Fruit fly (Drosophila melanogaster): Measurements from ENCODE around the gene CG8173.
A peak's percentile ranks its signal among the peaks of the same experiment; 100 is the strongest.

CG8173 gene

DNA sequence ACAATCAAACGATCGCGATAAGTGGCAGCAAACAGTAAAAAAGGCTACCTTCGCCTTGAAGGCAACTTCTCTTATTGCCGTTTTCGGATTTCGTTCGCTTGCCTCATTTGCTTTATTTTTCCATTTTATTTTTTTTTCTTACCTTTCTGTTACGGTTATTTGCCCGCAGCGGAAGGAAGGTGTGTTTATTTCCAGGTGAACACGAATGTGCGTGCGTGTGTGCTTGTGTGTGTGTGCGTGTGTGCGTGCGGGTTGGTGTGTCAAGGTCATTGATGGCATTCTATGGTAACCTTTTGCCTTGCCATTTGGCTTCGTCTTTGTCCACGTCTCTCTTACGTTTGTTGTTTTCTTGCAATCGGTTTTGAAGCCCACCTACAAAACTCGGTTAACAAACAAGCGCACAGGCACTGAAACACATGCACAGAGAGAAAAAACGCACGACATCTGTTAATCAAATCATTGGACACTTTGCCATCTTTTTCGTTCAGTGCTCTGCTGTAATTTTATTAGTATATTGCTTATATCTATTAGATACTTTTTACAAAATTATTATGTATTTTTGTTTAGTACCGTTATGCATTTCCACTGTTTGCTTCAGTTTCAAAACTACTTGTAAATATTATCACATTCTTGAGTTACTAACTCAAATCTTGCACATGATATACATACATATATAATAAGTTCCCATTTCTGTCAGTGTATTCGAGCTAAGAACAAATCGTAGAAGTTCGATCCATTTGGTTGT lies 3.7 kb upstream of the CG8173 start:
- no peak for TF ChIP-seq noc (tag; optimal IDR thresholded peaks at IDR 0.05)

DNA sequence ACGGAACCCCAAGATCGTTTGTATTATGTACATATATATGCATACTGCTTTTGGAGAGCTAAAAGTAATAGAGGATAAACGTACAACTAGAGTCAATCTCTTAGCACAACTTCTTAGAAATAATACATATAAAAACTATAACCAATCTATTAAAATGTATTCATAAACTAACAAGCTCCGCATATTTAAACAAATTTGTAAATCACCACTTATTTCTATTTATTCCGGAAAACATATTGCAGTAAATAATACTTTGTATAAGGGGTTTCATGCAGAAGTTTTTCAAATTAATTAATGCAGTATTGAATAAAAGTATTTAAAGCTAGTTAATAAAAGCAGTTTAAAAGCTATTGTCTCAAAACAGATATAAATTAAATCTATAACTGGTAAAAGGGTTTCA lies 3.0 kb upstream of the CG8173 start:
- TF ChIP-seq noc (tag; optimal IDR thresholded peaks at IDR 0.05) = no peak

dm6 chrX:17711916-17712315 lies 2.5 kb upstream of the CG8173 start:
- TF ChIP-seq noc (tag; optimal IDR thresholded peaks at IDR 0.05) = no peak

DNA sequence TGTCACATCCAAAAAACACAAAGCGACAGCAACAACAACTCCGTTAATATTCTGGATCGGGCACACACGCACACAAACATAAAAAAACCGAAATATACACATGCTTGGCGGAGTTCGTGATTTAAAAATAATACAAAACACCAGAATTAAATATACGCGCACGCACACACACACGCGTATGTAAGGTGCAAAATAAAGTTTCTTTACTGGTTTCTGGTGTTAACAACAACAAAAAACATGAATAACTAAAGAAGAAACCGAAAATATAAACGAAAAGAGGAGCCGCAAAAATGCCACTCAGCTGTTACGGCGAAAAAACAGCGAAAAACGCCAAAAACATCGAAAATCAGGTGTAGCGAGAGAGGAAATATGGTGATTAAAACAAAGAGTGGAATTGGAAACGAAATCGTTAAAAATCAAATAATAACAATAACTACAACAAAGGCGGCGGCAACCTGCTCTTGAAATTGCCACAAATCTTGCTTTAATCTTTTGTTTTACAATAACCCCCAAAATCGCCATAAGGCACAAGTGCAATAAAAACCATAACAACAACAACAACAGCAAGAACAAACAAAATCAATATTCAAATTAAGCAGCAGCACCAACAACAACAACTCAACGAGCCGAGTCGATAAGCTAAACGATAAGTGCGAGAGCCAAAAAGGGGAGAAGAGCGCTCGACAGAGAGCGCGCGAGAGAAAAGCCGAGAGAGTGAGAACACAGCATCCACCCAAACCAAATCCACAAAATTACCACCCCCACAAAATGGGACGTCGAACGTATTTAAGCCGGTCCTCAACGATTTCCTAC lies 1.0 kb upstream of the CG8173 start:
- TF ChIP-seq noc (tag; optimal IDR thresholded peaks at IDR 0.05) = no peak

DNA sequence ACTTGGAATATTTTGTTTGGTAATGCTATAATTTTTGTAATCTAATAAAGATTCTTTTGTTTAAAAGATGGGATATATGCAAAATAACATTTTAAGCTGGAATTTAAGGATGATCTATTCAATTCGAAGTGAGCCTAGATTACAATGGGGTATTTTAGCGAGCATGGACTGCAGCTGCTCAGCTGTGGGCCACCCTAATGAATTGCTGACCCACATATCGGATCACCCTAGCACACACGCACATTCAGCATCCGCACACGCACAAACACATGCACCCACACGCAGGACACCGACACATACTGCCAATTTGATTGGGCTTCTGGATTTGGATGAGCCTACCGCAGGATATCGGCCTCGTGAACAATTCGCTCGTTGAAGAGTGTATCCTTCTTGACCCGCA lies 610 bp downstream of the CG8173 start:
- no peak for TF ChIP-seq noc (tag; optimal IDR thresholded peaks at IDR 0.05)

DNA sequence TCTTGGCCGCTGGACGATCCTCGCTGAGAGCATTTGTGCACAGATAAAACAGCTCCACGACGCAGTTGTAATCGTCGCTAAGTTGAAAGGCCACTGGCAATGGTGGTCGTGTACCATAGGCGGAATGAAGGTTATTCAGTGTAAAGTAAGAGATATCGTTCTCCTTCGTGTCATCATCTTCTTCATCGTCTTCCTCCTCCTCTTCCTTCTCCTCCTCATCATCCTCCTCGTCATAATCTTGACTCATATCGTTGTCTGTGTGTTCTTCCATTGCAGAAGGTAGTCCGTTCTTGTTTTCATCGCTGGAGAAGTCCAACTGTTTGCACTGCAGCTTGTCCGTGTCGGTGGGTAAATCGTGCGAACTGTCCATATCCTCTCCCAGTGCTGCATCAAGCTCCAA lies 1.8 kb downstream of the CG8173 start:
- TF ChIP-seq noc (tag; optimal IDR thresholded peaks at IDR 0.05) = no peak

DNA sequence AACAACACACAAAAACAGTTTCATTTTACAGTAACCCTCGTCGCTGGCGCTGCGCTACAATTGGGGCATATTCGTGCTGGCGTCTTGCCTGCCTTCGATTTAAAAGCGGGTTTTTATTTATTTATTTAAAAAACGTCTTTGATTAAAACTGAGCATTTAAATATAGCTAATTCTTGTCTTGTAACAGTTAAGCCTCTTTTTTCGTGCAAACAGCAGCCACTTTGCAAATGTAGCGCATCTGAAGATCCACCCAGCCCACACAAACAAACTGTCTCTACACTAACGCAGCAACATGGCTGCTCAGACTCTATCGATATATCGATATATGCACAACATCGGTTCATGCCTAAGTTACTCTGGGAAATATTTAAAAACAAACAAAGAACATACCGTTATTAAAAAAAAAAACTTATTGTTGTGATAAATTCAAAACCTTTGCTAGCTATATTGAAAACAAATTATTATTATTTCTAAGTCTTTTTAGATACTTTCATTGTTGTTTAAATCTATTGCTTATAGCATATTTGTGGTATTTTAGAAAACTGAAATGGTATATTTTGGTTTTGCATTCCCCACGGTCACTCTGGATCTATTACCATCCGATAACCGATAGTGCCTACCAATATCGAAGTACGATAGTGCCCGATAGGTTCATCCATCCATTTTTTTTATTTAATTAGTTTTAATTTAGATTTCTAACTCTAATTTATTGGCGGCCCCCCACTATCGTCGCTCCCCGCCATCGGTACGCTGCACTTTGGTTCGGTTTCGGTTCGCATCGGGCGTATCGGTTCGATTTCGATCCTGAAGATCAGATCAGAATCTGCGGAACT lies 6.5 kb downstream of the CG8173 start, which contains the start of the genes CG8188 and par-6:
Gene CG8188 (minus strand): TSS at position 287 of the 833 bp plus-strand sequence.
Gene par-6 (plus strand): TSS at position 615 of the 833 bp plus-strand sequence.
- TF ChIP-seq noc (tag; optimal IDR thresholded peaks at IDR 0.05) = peak; percentile 82

DNA sequence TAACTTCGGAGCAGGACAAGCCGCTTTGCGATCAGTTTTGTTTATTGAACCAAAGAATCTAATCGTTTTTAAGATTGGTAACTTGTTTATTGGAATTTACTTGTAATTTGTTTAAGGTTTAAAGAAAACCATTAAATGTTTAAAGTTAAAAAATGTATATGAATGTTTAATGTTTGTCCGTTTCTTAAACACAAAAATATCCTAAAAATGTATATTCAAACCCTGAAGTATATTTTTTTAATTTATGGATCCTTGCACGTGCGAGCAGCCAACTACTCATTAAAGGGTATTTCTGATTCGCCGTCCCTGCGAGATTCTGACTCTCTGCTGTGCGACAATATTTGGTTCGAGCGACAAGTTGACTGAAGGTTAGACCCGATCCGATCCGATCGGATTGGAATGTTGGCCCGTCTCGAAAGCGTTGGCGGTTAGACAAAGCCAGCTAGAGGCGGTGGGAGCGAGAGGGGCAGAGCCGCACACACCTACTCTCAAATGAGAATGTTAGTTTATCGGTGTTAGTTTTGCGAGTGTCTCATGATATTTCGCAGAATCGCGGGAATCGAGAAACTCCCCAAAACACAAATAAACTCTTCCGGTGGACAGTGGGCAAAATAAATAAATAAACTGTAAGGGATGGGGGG lies 10.5 kb downstream of the CG8173 start:
- TF ChIP-seq noc (tag; optimal IDR thresholded peaks at IDR 0.05) = peak; percentile 91

DNA sequence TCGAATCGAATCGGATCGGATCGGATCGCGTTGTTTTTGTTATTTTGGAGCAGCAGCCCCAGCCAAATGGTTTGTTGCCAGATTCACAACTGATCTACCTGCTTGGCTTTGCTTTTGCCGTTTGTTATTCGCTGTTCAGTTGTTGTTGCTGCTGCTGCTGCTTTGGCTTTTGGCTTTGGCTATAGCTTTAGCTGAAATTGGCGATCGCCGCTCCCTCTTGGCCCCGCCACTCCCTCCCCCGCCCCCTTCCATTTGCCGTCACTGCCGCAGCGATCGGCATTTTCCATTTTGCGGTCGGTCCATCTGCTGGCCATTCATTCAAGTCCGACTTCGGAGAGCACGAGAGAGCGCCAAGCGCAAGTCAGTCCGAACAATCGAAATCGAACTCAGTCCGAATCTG lies 11.0 kb downstream of the CG8173 start, which contains the start of gene chas:
Gene chas (minus strand): TSS at position 295 of the 400 bp plus-strand sequence.
- TF ChIP-seq noc (tag; optimal IDR thresholded peaks at IDR 0.05) = no peak

- no peak for TF ChIP-seq noc (tag; optimal IDR thresholded peaks at IDR 0.05)
Observed at dm6 chrX:17697703-17698145, 11.7 kb downstream of the CG8173 start.

DNA sequence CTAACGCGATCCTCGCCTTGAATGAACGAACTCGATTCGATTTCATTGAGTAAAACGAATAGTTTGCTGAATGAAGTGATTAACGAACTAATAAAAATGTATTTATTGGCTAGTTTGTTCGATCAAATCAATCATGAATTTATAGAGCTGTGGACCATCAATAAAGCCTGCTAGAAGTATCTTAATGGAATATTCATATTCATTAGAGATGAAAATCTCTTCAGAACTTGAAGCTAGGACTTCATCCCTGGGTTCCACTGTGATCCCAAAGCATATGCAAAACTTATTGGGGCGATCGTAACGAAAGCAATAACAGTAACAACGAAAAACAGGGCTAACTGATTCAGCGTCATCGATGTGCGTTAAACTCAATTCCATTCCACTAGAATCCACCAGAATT lies 12.2 kb downstream of the CG8173 start:
- TF ChIP-seq noc (tag; optimal IDR thresholded peaks at IDR 0.05) = peak; percentile 8

DNA sequence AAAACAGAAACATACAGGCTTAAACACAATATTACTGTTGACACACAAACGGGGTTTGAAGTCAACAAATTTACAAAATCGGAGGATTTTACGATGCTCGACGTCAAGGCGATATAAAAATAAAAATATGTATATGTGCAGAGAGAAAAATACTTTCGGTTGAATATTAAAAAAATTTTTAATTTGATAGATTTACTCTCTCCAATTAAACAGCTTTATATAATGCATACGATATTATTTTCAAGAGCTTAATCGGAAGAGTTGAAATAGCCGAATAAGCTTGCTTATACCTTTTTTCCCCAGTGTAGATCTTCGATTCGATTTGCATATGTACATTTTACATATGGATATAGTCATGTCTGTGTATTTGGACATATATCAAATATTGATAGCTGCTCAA lies 12.8 kb downstream of the CG8173 start:
- peak; percentile 40 for TF ChIP-seq noc (tag; optimal IDR thresholded peaks at IDR 0.05)

DNA sequence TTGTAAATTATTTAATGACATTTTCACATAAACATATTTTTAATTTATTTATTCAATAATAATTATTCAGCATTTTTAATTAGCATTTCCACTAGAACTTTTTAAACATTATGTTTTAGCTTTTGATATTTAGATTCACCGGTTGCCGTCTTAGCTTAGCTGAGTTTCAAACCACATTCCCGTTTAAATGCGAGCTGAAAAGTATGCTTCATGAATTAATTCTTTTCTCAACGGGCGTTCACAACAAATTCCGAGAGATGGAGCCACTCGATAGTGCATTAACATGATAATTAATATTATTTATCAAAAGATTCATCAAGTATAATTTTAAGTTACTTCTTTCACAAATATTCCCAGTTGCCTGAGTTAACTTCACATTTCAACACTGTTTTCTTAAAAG lies 13.8 kb downstream of the CG8173 start:
- TF ChIP-seq noc (tag; optimal IDR thresholded peaks at IDR 0.05) = no peak

DNA sequence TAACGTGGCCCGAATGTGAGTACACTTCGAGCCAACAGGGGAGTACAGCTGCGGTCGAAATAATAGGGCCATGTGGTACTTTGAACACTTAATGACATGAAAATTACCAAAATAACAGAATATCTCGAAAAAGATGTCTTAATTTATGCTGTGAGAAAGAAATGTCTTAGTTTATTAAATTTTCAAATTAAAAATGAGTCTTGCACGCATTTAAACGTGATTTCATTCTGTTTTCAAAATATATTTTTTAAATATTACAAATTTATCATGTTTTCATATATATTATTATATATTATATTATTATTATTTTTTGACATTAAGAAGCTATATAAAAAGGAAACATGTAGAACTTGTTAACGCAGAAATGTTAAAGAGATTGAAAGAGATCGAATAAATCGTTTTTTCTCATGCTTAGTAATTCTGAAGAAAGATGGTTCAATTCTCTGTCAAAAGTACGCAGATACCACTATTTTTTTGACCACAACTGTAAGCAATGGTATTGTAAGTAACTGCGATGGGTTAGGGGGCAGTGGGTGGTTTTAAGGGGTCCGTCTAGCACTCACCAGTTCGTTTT lies 14.5 kb downstream of the CG8173 start:
- no peak for TF ChIP-seq noc (tag; optimal IDR thresholded peaks at IDR 0.05)
